Fruit fly (Drosophila melanogaster): ENCODE results near the gene Nup35.

Nup35 gene

DNA sequence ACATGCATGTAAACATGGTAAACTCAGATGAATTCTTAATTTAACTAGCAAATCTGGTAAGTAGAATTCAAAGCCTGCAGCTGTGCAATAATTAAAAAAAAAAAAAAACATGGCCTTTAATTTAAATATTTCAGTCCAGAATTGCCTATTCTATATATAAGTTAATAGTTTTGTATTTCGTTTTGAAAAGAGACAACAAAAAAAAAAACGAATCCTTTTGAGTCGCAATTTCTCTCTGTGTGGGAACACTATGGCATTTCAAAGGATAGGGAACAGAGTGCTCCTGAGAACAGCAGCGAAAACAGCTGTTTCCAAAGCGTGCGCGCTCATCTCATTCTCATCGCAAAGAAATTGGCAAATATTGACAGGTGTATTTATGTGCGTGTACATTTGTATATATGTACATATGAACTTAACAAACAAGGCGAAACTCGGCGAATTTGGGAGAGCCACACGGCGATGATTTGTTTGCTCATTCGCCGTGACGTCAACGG is 2.2 kb upstream of the Nup35 start (continued):
- TF ChIP-seq vfl (GFP tag; optimal IDR thresholded peaks at IDR 0.05) (peak; percentile 23), Dfd (GFP tag; optimal IDR thresholded peaks at IDR 0.05) (no peak), klu (GFP tag; IDR thresholded peaks at IDR 0.05) (0 out of 2 replicates have a peak, but pooled peaks have one; percentile 30), CG10366 (GFP tag; IDR thresholded peaks at IDR 0.05) (peak; percentile 41), CG4820 (GFP tag; optimal IDR thresholded peaks at IDR 0.05) (peak; percentile 56), E2f1 (GFP tag; IDR thresholded peaks at IDR 0.05) (no peak; the same call in 1 of the 2 replicates), scrt (GFP tag; optimal IDR thresholded peaks at IDR 0.05) (peak; percentile 32), dm (GFP tag; optimal IDR thresholded peaks at IDR 0.05) (peak; percentile 18), Side (GFP tag; optimal IDR thresholded peaks at IDR 0.05) (no peak), C15 (GFP tag; IDR thresholded peaks at IDR 0.05) (no peak), fru (optimal IDR thresholded peaks at IDR 0.05) (no peak), Opbp (GFP tag; IDR thresholded peaks at IDR 0.05; ENCODE audit: partially characterized antibody) (no peak), da (GFP tag; optimal IDR thresholded peaks at IDR 0.05) (no peak), h (optimal IDR thresholded peaks at IDR 0.05) (no peak), CG3407 (GFP tag; optimal IDR thresholded peaks at IDR 0.05) (peak; percentile 32), Xbp1 (GFP tag; optimal IDR thresholded peaks at IDR 0.05) (peak; percentile 64), Tbp (GFP tag; optimal IDR thresholded peaks at IDR 0.05) (no peak), E2f2 (GFP tag; IDR thresholded peaks at IDR 0.05) (peak; percentile 30; the same call in 1 of the 2 replicates), tap (tag; optimal IDR thresholded peaks at IDR 0.05) (no peak), Hand (GFP tag; optimal IDR thresholded peaks at IDR 0.05) (peak; percentile 49), CG1529 (GFP tag; optimal IDR thresholded peaks at IDR 0.05) (peak; percentile 52), Fer3 (tag; optimal IDR thresholded peaks at IDR 0.05) (no peak), CG9609 (GFP tag; optimal IDR thresholded peaks at IDR 0.05) (peak; percentile 8), Sry-β (GFP tag; optimal IDR thresholded peaks at IDR 0.05) (no peak), CG11093 (GFP tag; IDR thresholded peaks at IDR 0.05) (no peak), kah (GFP tag; optimal IDR thresholded peaks at IDR 0.05) (no peak), CG12942 (GFP tag; optimal IDR thresholded peaks at IDR 0.05) (peak; percentile 30), nerfin-1 (tag; optimal IDR thresholded peaks at IDR 0.05) (peak; percentile 40), CG6813 (GFP tag; optimal IDR thresholded peaks at IDR 0.05) (peak; percentile 83), dysf (GFP tag; IDR thresholded peaks at IDR 0.05) (peak; percentile 73; the same call in 2 of the 3 replicates), Pdp1 (GFP tag; optimal IDR thresholded peaks at IDR 0.05) (peak; percentile 41 to 54), so (GFP tag; IDR thresholded peaks at IDR 0.05) (peak; percentile 61; the same call in 2 of the 3 replicates), CG16815 (GFP tag; optimal IDR thresholded peaks at IDR 0.05) (peak; percentile 37), shn (GFP tag; optimal IDR thresholded peaks at IDR 0.05) (peak; percentile 7), CG8089 (GFP tag; optimal IDR thresholded peaks at IDR 0.05) (no peak), Dek (tag; optimal IDR thresholded peaks at IDR 0.05) (peak; percentile 31), CG11560 (tag; IDR thresholded peaks at IDR 0.05) (no peak), fd64A (GFP tag; optimal IDR thresholded peaks at IDR 0.05) (peak; percentile 30), CG34224 (GFP tag; IDR thresholded peaks at IDR 0.05; ENCODE audit: partially characterized antibody) (no peak), CG9817 (tag; optimal IDR thresholded peaks at IDR 0.05) (peak; percentile 47), gcm2 (GFP tag; optimal IDR thresholded peaks at IDR 0.05) (no peak), her (GFP tag; optimal IDR thresholded peaks at IDR 0.05) (no peak), CG11085 (GFP tag; IDR thresholded peaks at IDR 0.05) (peak; percentile 46; the same call in 1 of the 2 replicates), lov (optimal IDR thresholded peaks at IDR 0.05) (no peak), lov (GFP tag; IDR thresholded peaks at IDR 0.05) (no peak), ken (GFP tag; IDR thresholded peaks at IDR 0.05) (peak; percentile 53; the same call in 1 of the 3 replicates), Abd-B (GFP tag; optimal IDR thresholded peaks at IDR 0.05) (peak; percentile 54), salm (tag; optimal IDR thresholded peaks at IDR 0.05) (peak; percentile 6), abd-A (tag; optimal IDR thresholded peaks at IDR 0.05) (no peak), CG13123 (GFP tag; optimal IDR thresholded peaks at IDR 0.05) (no peak), Deaf1 (tag; optimal IDR thresholded peaks at IDR 0.05) (peak; percentile 12), CG10654 (GFP tag; optimal IDR thresholded peaks at IDR 0.05) (peak; percentile 12)

Data from whole organism, embryonic.